Fruit fly (Drosophila melanogaster) whole organism, embryonic: ENCODE results near the gene BomT3.

ENCODE experiments used
- CG10209 ChIP-seq: fragments of 200-800 bp; sonication (Bioruptor generic); optimal IDR thresholded peaks from 3 replicates; lab custom pipeline; 2017; ENCODE audit warnings: missing biosample characterization, mild to moderate bottlenecking, missing genetic modification characterization, missing genetic modification reagents
- CG11504 ChIP-seq: fragments of 200-800 bp; sonication (Bioruptor generic); optimal IDR thresholded peaks from 3 replicates; lab custom pipeline; 2019; ENCODE audit warnings: missing biosample characterization, mild to moderate bottlenecking, missing genetic modification characterization, moderate library complexity
- CG12155 ChIP-seq: fragments of 200-800 bp; sonication (Bioruptor generic); optimal IDR thresholded peaks from 3 replicates; lab custom pipeline; 2016; ENCODE audit warnings: missing biosample characterization, missing genetic modification characterization
- CG13296 ChIP-seq: fragments of 200-800 bp; sonication (Bioruptor generic); optimal IDR thresholded peaks from 3 replicates; lab custom pipeline; 2018; ENCODE audit warnings: missing biosample characterization, mild to moderate bottlenecking, missing genetic modification characterization
- CG13775 ChIP-seq: fragments of 200-800 bp; sonication (Bioruptor generic); optimal IDR thresholded peaks from 3 replicates; lab custom pipeline; 2017; ENCODE audit warnings: missing biosample characterization, mild to moderate bottlenecking, missing genetic modification characterization
- CG14667 ChIP-seq: fragments of 200-800 bp; sonication (Bioruptor generic); IDR thresholded peaks from 2 replicates; pipeline ENCODE4 v1.3.6; 2022; ENCODE audit warnings: missing biosample characterization, missing genetic modification characterization
- CG1602 ChIP-seq: fragments of 200-800 bp; sonication (Bioruptor generic); optimal IDR thresholded peaks from 3 replicates; lab custom pipeline; 2016; ENCODE audit warnings: missing biosample characterization, missing genetic modification characterization
- CG16813 ChIP-seq: fragments of 200-800 bp; sonication (Bioruptor generic); IDR thresholded peaks from 3 replicates; pipeline ENCODE4 v1.3.6; 2022; ENCODE audit warnings: missing biosample characterization, missing genetic modification characterization; ENCODE audit not compliant: partially characterized antibody
- CG17359 ChIP-seq: fragments of 200-800 bp; sonication (Bioruptor generic); optimal IDR thresholded peaks from 3 replicates; lab custom pipeline; 2018; ENCODE audit warnings: missing biosample characterization, mild to moderate bottlenecking, missing genetic modification characterization, moderate library complexity
- CG18262 ChIP-seq: fragments of 200-800 bp; optimal IDR thresholded peaks from 3 replicates; lab custom pipeline; 2019; ENCODE audit warnings: missing biosample characterization, mild to moderate bottlenecking, missing genetic modification characterization, moderate library complexity
- CG18476 ChIP-seq: fragments of 200-800 bp; sonication (Bioruptor generic); optimal IDR thresholded peaks from 2 replicates; lab custom pipeline; 2016; ENCODE audit warnings: missing biosample characterization, mild to moderate bottlenecking, missing genetic modification characterization
- CG3995 ChIP-seq: fragments of 200-800 bp; sonication (Bioruptor generic); optimal IDR thresholded peaks from 3 replicates; lab custom pipeline; 2016; ENCODE audit warnings: missing biosample characterization, missing genetic modification characterization
- CG4360 ChIP-seq: fragments of 200-800 bp; sonication (Bioruptor generic); IDR thresholded peaks from 2 replicates; pipeline ENCODE4 v1.3.6; 2022; ENCODE audit warnings: missing biosample characterization, missing genetic modification characterization
- CG6175 ChIP-seq: fragments of 200-800 bp; sonication (Bioruptor generic); IDR thresholded peaks from 3 replicates; pipeline ENCODE4 v1.3.6; 2022; ENCODE audit warnings: missing biosample characterization, missing genetic modification characterization
- CG7357 ChIP-seq: fragments of 200-800 bp; sonication (Bioruptor generic); IDR thresholded peaks from 3 replicates; pipeline ENCODE4 v1.3.6; 2022; ENCODE audit warnings: missing biosample characterization, missing genetic modification characterization
- CG7372 ChIP-seq: fragments of 200-800 bp; sonication (Bioruptor generic); IDR thresholded peaks from 2 replicates; pipeline ENCODE4 v1.3.6; 2022; ENCODE audit warnings: missing biosample characterization, missing genetic modification characterization
- CG7786 ChIP-seq: fragments of 200-800 bp; sonication (Bioruptor generic); optimal IDR thresholded peaks from 2 replicates; lab custom pipeline; 2016; ENCODE audit warnings: missing biosample characterization, missing genetic modification characterization
- CG7928 ChIP-seq: fragments of 200-800 bp; sonication (Bioruptor generic); optimal IDR thresholded peaks from 2 replicates; lab custom pipeline; 2017; ENCODE audit warnings: missing biosample characterization, mild to moderate bottlenecking, missing genetic modification characterization
- CG8089 ChIP-seq: fragments of 200-800 bp; sonication (Bioruptor generic); optimal IDR thresholded peaks from 3 replicates; lab custom pipeline; 2016; ENCODE audit warnings: missing biosample characterization, missing genetic modification characterization
- CG8944 ChIP-seq: fragments of 200-800 bp; sonication (Bioruptor generic); optimal IDR thresholded peaks from 3 replicates; lab custom pipeline; 2016; ENCODE audit warnings: missing biosample characterization, missing genetic modification characterization
- CG9727 ChIP-seq: fragments of 200-800 bp; sonication (Bioruptor generic); optimal IDR thresholded peaks from 3 replicates; lab custom pipeline; 2017; ENCODE audit warnings: missing biosample characterization, mild to moderate bottlenecking, missing genetic modification characterization
- CG9876 ChIP-seq: fragments of 200-800 bp; sonication (Bioruptor generic); optimal IDR thresholded peaks from 2 replicates; lab custom pipeline; 2016; ENCODE audit warnings: missing biosample characterization, missing genetic modification characterization
- D19A ChIP-seq: fragments of 200-800 bp; optimal IDR thresholded peaks from 3 replicates; lab custom pipeline; 2019; ENCODE audit warnings: missing biosample characterization, mild to moderate bottlenecking, missing genetic modification characterization, moderate library complexity
- Doc3 ChIP-seq: fragments of 200-800 bp; sonication (Bioruptor generic); IDR thresholded peaks from 3 replicates; pipeline ENCODE4 v1.3.6; 2022; ENCODE audit warnings: missing biosample characterization, missing genetic modification characterization; ENCODE audit not compliant: partially characterized antibody
- Hr51 ChIP-seq, 2 experiments: fragments of 200-800 bp; sonication (Bioruptor generic); optimal IDR thresholded peaks; 2 replicates in 1 of 2; 3 replicates in 1 of 2; lab custom pipeline; 2016 to 2018; ENCODE audit warnings: missing biosample characterization in 2 of 2, missing genetic modification characterization in 2 of 2, mild to moderate bottlenecking in 1 of 2, moderate library complexity in 1 of 2
- Jarid2 ChIP-seq: fragments of 200-800 bp; sonication (Bioruptor generic); optimal IDR thresholded peaks from 3 replicates; lab custom pipeline; 2017; ENCODE audit warnings: mild to moderate bottlenecking, missing biosample characterization, missing genetic modification reagents, missing genetic modification characterization
- Lhr ChIP-seq: fragments of 200-800 bp; sonication (Bioruptor generic); optimal IDR thresholded peaks from 3 replicates; lab custom pipeline; 2017; ENCODE audit warnings: mild to moderate bottlenecking, missing biosample characterization, missing genetic modification reagents, missing genetic modification characterization
- Sin3A ChIP-seq: fragments of >200 bp; optimal IDR thresholded peaks from 2 replicates; lab custom pipeline; 2018
- Sry-δ ChIP-seq: fragments of 200-800 bp; sonication (Bioruptor generic); optimal IDR thresholded peaks from 2 replicates; lab custom pipeline; 2016; ENCODE audit warnings: missing biosample characterization, missing genetic modification characterization
- ab ChIP-seq: fragments of 200-800 bp; sonication (Bioruptor generic); optimal IDR thresholded peaks from 2 replicates; lab custom pipeline; 2016; ENCODE audit warnings: missing biosample characterization, missing genetic modification characterization
- amos ChIP-seq: fragments of 200-800 bp; sonication (Bioruptor generic); IDR thresholded peaks from 2 replicates; pipeline ENCODE4 v1.3.6; 2022; ENCODE audit warnings: missing biosample characterization, missing genetic modification characterization; ENCODE audit not compliant: partially characterized antibody
- ato ChIP-seq: fragments of 200-800 bp; sonication (Bioruptor generic); IDR thresholded peaks from 2 replicates; pipeline ENCODE4 v1.3.6; 2022; ENCODE audit warnings: missing biosample characterization, missing genetic modification characterization; ENCODE audit not compliant: partially characterized antibody
- az2 ChIP-seq: fragments of 200-800 bp; sonication (Bioruptor generic); optimal IDR thresholded peaks from 3 replicates; lab custom pipeline; 2016; ENCODE audit warnings: missing biosample characterization, missing genetic modification characterization
- bab2 ChIP-seq: fragments of 200-800 bp; sonication (Bioruptor generic); optimal IDR thresholded peaks from 2 replicates; lab custom pipeline; 2016; ENCODE audit warnings: missing biosample characterization, missing genetic modification characterization
- btn ChIP-seq: fragments of 200-800 bp; sonication (Bioruptor generic); optimal IDR thresholded peaks from 2 replicates; lab custom pipeline; 2016; ENCODE audit warnings: missing biosample characterization, missing genetic modification characterization
- crp ChIP-seq, 2 experiments: fragments of 200-800 bp; sonication (Bioruptor generic); optimal IDR thresholded peaks; 2 replicates in 1 of 2; 3 replicates in 1 of 2; lab custom pipeline; 2017; ENCODE audit warnings: missing biosample characterization in 2 of 2, missing genetic modification characterization in 2 of 2, mild to moderate bottlenecking in 1 of 2, moderate library complexity in 1 of 2
- dpn ChIP-seq, 2 experiments: fragments of 200-800 bp; sonication (Bioruptor generic); optimal IDR thresholded peaks; 3 replicates each; lab custom pipeline; 2016; ENCODE audit warnings: missing biosample characterization in 2 of 2, missing genetic modification characterization in 2 of 2
- esg ChIP-seq: fragments of 200-800 bp; sonication (Bioruptor generic); conservative IDR thresholded peaks from 2 replicates; pipeline ENCODE4 v1.3.6; 2022; ENCODE audit warnings: missing biosample characterization, missing genetic modification characterization
- fu2 ChIP-seq: fragments of 200-800 bp; sonication (Bioruptor generic); optimal IDR thresholded peaks from 2 replicates; lab custom pipeline; 2016; ENCODE audit warnings: missing biosample characterization, missing genetic modification characterization
- gfzf ChIP-seq: fragments of 200-800 bp; sonication (Bioruptor generic); optimal IDR thresholded peaks from 2 replicates; lab custom pipeline; 2016; ENCODE audit warnings: missing biosample characterization, mild to moderate bottlenecking, missing genetic modification characterization, moderate library complexity
- gt ChIP-seq: fragments of 200-800 bp; sonication (Bioruptor generic); IDR thresholded peaks from 2 replicates; pipeline ENCODE4 v1.3.6; 2022; ENCODE audit warnings: missing biosample characterization, missing genetic modification characterization
- h ChIP-seq: fragments of >200 bp; optimal IDR thresholded peaks from 2 replicates; lab custom pipeline; 2017
- jing ChIP-seq: fragments of 200-800 bp; sonication (Bioruptor generic); optimal IDR thresholded peaks from 2 replicates; lab custom pipeline; 2018; ENCODE audit warnings: missing biosample characterization, mild to moderate bottlenecking, missing genetic modification characterization
- jumu ChIP-seq: fragments of 200-800 bp; sonication (Bioruptor generic); optimal IDR thresholded peaks from 3 replicates; lab custom pipeline; 2016; ENCODE audit warnings: missing biosample characterization, missing genetic modification characterization
- kay ChIP-seq: fragments of 200-800 bp; sonication (Bioruptor generic); optimal IDR thresholded peaks from 2 replicates; lab custom pipeline; 2016; ENCODE audit warnings: missing biosample characterization, missing genetic modification characterization
- maf-S ChIP-seq: fragments of 200-800 bp; sonication (Bioruptor generic); optimal IDR thresholded peaks from 2 replicates; lab custom pipeline; 2016; ENCODE audit warnings: missing biosample characterization, missing genetic modification characterization
- p53 ChIP-seq: fragments of 200-800 bp; sonication (Bioruptor generic); optimal IDR thresholded peaks from 2 replicates; lab custom pipeline; 2016; ENCODE audit warnings: missing biosample characterization, missing genetic modification characterization
- pros ChIP-seq: fragments of 200-800 bp; sonication (Bioruptor generic); optimal IDR thresholded peaks from 3 replicates; lab custom pipeline; 2019; ENCODE audit warnings: missing biosample characterization, mild to moderate bottlenecking, missing genetic modification characterization, moderate library complexity
- sd ChIP-seq: fragments of 200-800 bp; sonication (Bioruptor generic); optimal IDR thresholded peaks from 3 replicates; lab custom pipeline; 2018; ENCODE audit warnings: missing biosample characterization, mild to moderate bottlenecking, missing genetic modification characterization, moderate library complexity
- sim ChIP-seq: fragments of 200-800 bp; sonication (Bioruptor generic); IDR thresholded peaks from 2 replicates; pipeline ENCODE4 v1.3.6; 2022; ENCODE audit warnings: missing biosample characterization, missing genetic modification characterization
- trem ChIP-seq: fragments of 200-800 bp; optimal IDR thresholded peaks from 3 replicates; lab custom pipeline; 2019; ENCODE audit warnings: missing biosample characterization, mild to moderate bottlenecking, missing genetic modification characterization, moderate library complexity
- vfl ChIP-seq: fragments of 200-800 bp; sonication (Bioruptor generic); optimal IDR thresholded peaks from 2 replicates; lab custom pipeline; 2016; ENCODE audit warnings: missing biosample characterization, missing genetic modification characterization
- z ChIP-seq: fragments of 200-800 bp; sonication (Bioruptor generic); IDR thresholded peaks from 3 replicates; pipeline ENCODE4 v1.3.6; 2022; ENCODE audit warnings: missing biosample characterization, missing genetic modification characterization

The BomT3 gene

dm6 chr3R:22035552-22035951, 50.6 kb downstream of the BomT3 start (continued):
- TF ChIP-seq CG18262 (tag; lab: Kevin White, UChicago): no peak
- no peak for TF ChIP-seq CG13775 (GFP tag; lab: Kevin White, UChicago)
- peak; percentile 72 for TF ChIP-seq Doc3 (GFP tag; lab: Robert Waterston, UW)
- no peak for TF ChIP-seq vfl
- TF ChIP-seq CG9727 (GFP tag; lab: Kevin White, UChicago): no peak
- no peak for TF ChIP-seq sd
- TF ChIP-seq D19A (tag; lab: Kevin White, UChicago): no peak
- TF ChIP-seq CG7357 (GFP tag; lab: Robert Waterston, UW): no peak
- no peak for TF ChIP-seq dpn (GFP tag; optimal IDR thresholded peaks at IDR 0.05; lab: Kevin White, UChicago)
- TF ChIP-seq trem: peak; percentile 24
- no peak for TF ChIP-seq bab2 (GFP tag; lab: Kevin White, UChicago)
- no peak for TF ChIP-seq fu2
- TF ChIP-seq Sin3A (lab: Kevin White, UChicago): peak; percentile 35
- no peak for TF ChIP-seq btn
- TF ChIP-seq CG17359 (tag; lab: Kevin White, UChicago): no peak
- no peak for TF ChIP-seq CG3995
- no peak for TF ChIP-seq CG1602 (GFP tag; lab: Kevin White, UChicago)
- no peak for TF ChIP-seq CG7372 (GFP tag; lab: Robert Waterston, UW)
- TF ChIP-seq CG9876: no peak
- no peak for TF ChIP-seq z (GFP tag; lab: Robert Waterston, UW)
- no peak for TF ChIP-seq p53 (GFP tag; lab: Kevin White, UChicago)
- no peak for TF ChIP-seq kay (GFP tag; lab: Kevin White, UChicago)
- TF ChIP-seq CG11504 (tag; lab: Kevin White, UChicago): no peak
- TF ChIP-seq CG18476: no peak
- TF ChIP-seq CG7786 (GFP tag; lab: Kevin White, UChicago): no peak
- no peak for TF ChIP-seq sim (GFP tag; lab: Robert Waterston, UW)
- TF ChIP-seq ato (GFP tag; lab: Robert Waterston, UW): peak; percentile 85
- TF ChIP-seq jing (GFP tag; lab: Kevin White, UChicago): no peak
- TF ChIP-seq ab (GFP tag; lab: Kevin White, UChicago): no peak
- peak; percentile 86 for TF ChIP-seq amos (GFP tag; lab: Robert Waterston, UW)
- no peak for TF ChIP-seq CG8944 (GFP tag; lab: Kevin White, UChicago)
- no peak for TF ChIP-seq pros (GFP tag; lab: Kevin White, UChicago)
- TF ChIP-seq Lhr (GFP tag; lab: Kevin White, UChicago): no peak
- TF ChIP-seq Hr51 (GFP tag; optimal IDR thresholded peaks at IDR 0.05; lab: Kevin White, UChicago): no peak
- TF ChIP-seq az2 (GFP tag; lab: Kevin White, UChicago): no peak
- TF ChIP-seq gt (GFP tag; lab: Robert Waterston, UW): no peak
- TF ChIP-seq CG13296 (GFP tag; lab: Kevin White, UChicago): no peak
- peak; percentile 74 for TF ChIP-seq CG16813 (GFP tag; lab: Robert Waterston, UW)
- no peak for TF ChIP-seq CG14667 (GFP tag; lab: Robert Waterston, UW)
- no peak for TF ChIP-seq CG4360 (GFP tag; lab: Robert Waterston, UW)
- TF ChIP-seq jumu: no peak
- no peak for TF ChIP-seq Jarid2 (GFP tag; lab: Kevin White, UChicago)
- no peak for TF ChIP-seq maf-S (GFP tag; lab: Kevin White, UChicago)
- TF ChIP-seq CG10209 (GFP tag; lab: Kevin White, UChicago): no peak
- TF ChIP-seq esg: no peak
- peak; percentile 66 for TF ChIP-seq gfzf (GFP tag; lab: Kevin White, UChicago)
- no peak for TF ChIP-seq crp (GFP tag; optimal IDR thresholded peaks at IDR 0.05; lab: Kevin White, UChicago)
- no peak for TF ChIP-seq CG12155 (GFP tag; lab: Kevin White, UChicago)
- TF ChIP-seq Sry-δ (GFP tag; lab: Kevin White, UChicago): peak; percentile 69
- no peak for TF ChIP-seq CG6175 (GFP tag; lab: Robert Waterston, UW)
- no peak for TF ChIP-seq h
- no peak for TF ChIP-seq CG8089 (GFP tag; lab: Kevin White, UChicago)
- TF ChIP-seq CG7928 (GFP tag; lab: Kevin White, UChicago): no peak
